Worm (Caenorhabditis elegans) whole organism, L2 larva: ENCODE measurements around the gene Y62E10A.23.

Experiments used
- C34F6.9 ChIP-seq: fragments of 150-350 bp; optimal IDR thresholded peaks from 2 replicates; lab custom pipeline; 2014; ENCODE audit warnings: missing biosample characterization, missing genetic modification characterization
- F13H6.1 ChIP-seq: sonication (generic microtip); optimal IDR thresholded peaks from 2 replicates; lab custom pipeline; 2016; ENCODE audit warnings: missing genetic modification characterization, missing compliant biosample characterization
- R02D3.7 ChIP-seq: fragments of 150-350 bp; optimal IDR thresholded peaks from 2 replicates; lab custom pipeline; 2014; ENCODE audit warnings: missing biosample characterization, missing genetic modification characterization
- Y55F3AM.14 ChIP-seq: fragments of 200-800 bp; sonication (Bioruptor generic); optimal IDR thresholded peaks from 2 replicates; lab custom pipeline; 2018; ENCODE audit warnings: mild to moderate bottlenecking, missing genetic modification characterization, missing compliant biosample characterization
- ZK546.5 ChIP-seq: sonication (generic microtip); optimal IDR thresholded peaks from 2 replicates; lab custom pipeline; 2017; ENCODE audit warnings: missing biosample characterization, missing genetic modification characterization
- aly-2 ChIP-seq: fragments of 150-350 bp; optimal IDR thresholded peaks from 2 replicates; lab custom pipeline; 2014; ENCODE audit warnings: missing biosample characterization, missing genetic modification characterization
- ama-1 ChIP-seq: fragments of 150-350 bp; optimal IDR thresholded peaks from 2 replicates; lab custom pipeline; 2018; ENCODE audit warnings: inconsistent platforms
- ceh-16 ChIP-seq: fragments of 150-350 bp; optimal IDR thresholded peaks from 2 replicates; lab custom pipeline; 2014; ENCODE audit warnings: missing biosample characterization, missing genetic modification characterization
- crh-2 ChIP-seq: sonication (generic microtip); optimal IDR thresholded peaks from 2 replicates; lab custom pipeline; 2017; ENCODE audit warnings: missing biosample characterization, missing genetic modification characterization
- dmd-4 ChIP-seq: sonication (generic microtip); optimal IDR thresholded peaks from 2 replicates; lab custom pipeline; 2017; ENCODE audit warnings: missing biosample characterization, missing genetic modification characterization
- egl-27 ChIP-seq: sonication (generic microtip); optimal IDR thresholded peaks from 3 replicates; lab custom pipeline; 2017; ENCODE audit warnings: missing biosample characterization, missing genetic modification reagents, missing genetic modification characterization
- elt-3 ChIP-seq: sonication (generic microtip); optimal IDR thresholded peaks from 2 replicates; lab custom pipeline; 2017; ENCODE audit warnings: missing biosample characterization, missing genetic modification characterization
- fos-1 ChIP-seq: fragments of 150-350 bp; optimal IDR thresholded peaks from 2 replicates; lab custom pipeline; 2014; ENCODE audit warnings: missing biosample characterization, missing genetic modification characterization
- gmeb-1 ChIP-seq: fragments of 150-350 bp; optimal IDR thresholded peaks from 2 replicates; lab custom pipeline; 2014; ENCODE audit warnings: missing biosample characterization, missing genetic modification characterization
- lin-11 ChIP-seq: fragments of 150-350 bp; sonication (generic microtip); optimal IDR thresholded peaks from 2 replicates; lab custom pipeline; 2014; ENCODE audit warnings: missing biosample characterization, missing genetic modification characterization, inconsistent platforms, mixed read lengths
- lsy-2 ChIP-seq, 2 experiments: fragments of 150-350 bp in 1 of 2; sonication (generic microtip) in 1 of 2; optimal IDR thresholded peaks; 2 replicates each; lab custom pipeline; 2014 to 2017; ENCODE audit warnings: missing biosample characterization in 2 of 2, missing genetic modification characterization in 2 of 2
- mab-5 ChIP-seq: fragments of 150-350 bp; optimal IDR thresholded peaks from 2 replicates; lab custom pipeline; 2014; ENCODE audit warnings: missing biosample characterization, missing genetic modification characterization
- mdl-1 ChIP-seq, 2 experiments: fragments of 150-350 bp in 1 of 2; sonication (generic microtip) in 1 of 2; optimal IDR thresholded peaks; 2 replicates each; lab custom pipeline; 2017; ENCODE audit warnings: missing biosample characterization in 2 of 2, missing genetic modification characterization in 2 of 2
- nhr-10 ChIP-seq: sonication (generic microtip); optimal IDR thresholded peaks from 2 replicates; lab custom pipeline; 2017; ENCODE audit warnings: missing biosample characterization, missing genetic modification characterization
- nhr-11 ChIP-seq: fragments of 150-350 bp; optimal IDR thresholded peaks from 2 replicates; lab custom pipeline; 2014; ENCODE audit warnings: missing biosample characterization, missing genetic modification characterization
- nhr-12 ChIP-seq: fragments of 150-350 bp; optimal IDR thresholded peaks from 2 replicates; lab custom pipeline; 2014; ENCODE audit warnings: missing biosample characterization, missing genetic modification characterization
- nhr-129 ChIP-seq: fragments of 150-350 bp; optimal IDR thresholded peaks from 2 replicates; lab custom pipeline; 2014; ENCODE audit warnings: missing biosample characterization, missing genetic modification characterization
- nhr-21 ChIP-seq: fragments of 150-350 bp; optimal IDR thresholded peaks from 2 replicates; lab custom pipeline; 2014; ENCODE audit warnings: missing biosample characterization, missing genetic modification characterization
- nhr-237 ChIP-seq: fragments of 150-350 bp; optimal IDR thresholded peaks from 2 replicates; lab custom pipeline; 2014; ENCODE audit warnings: missing biosample characterization, missing genetic modification characterization
- nhr-25 ChIP-seq: fragments of 150-350 bp; sonication (generic microtip); optimal IDR thresholded peaks from 3 replicates; lab custom pipeline; 2014; ENCODE audit warnings: missing biosample characterization, missing genetic modification characterization
- nhr-6 ChIP-seq: fragments of 150-350 bp; optimal IDR thresholded peaks from 2 replicates; lab custom pipeline; 2014; ENCODE audit warnings: missing biosample characterization, missing genetic modification characterization
- nhr-77 ChIP-seq: fragments of 150-350 bp; optimal IDR thresholded peaks from 2 replicates; lab custom pipeline; 2014; ENCODE audit warnings: missing biosample characterization, missing genetic modification characterization
- peb-1 ChIP-seq: fragments of 150-350 bp; optimal IDR thresholded peaks from 2 replicates; lab custom pipeline; 2014; ENCODE audit warnings: missing biosample characterization, missing genetic modification characterization
- sem-4 ChIP-seq: fragments of 150-350 bp; optimal IDR thresholded peaks from 2 replicates; lab custom pipeline; 2014; ENCODE audit warnings: missing biosample characterization, missing genetic modification reagents, missing genetic modification characterization
- skn-1 ChIP-seq: sonication (generic microtip); optimal IDR thresholded peaks from 2 replicates; lab custom pipeline; 2017; ENCODE audit warnings: missing biosample characterization, missing genetic modification characterization
- sma-3 ChIP-seq: sonication (generic microtip); optimal IDR thresholded peaks from 2 replicates; lab custom pipeline; 2016; ENCODE audit warnings: missing genetic modification reagents, missing genetic modification characterization, missing compliant biosample characterization
- sma-9 ChIP-seq, 2 experiments: fragments of 150-350 bp in 1 of 2; sonication (generic microtip) in 1 of 2; optimal IDR thresholded peaks; 2 replicates each; lab custom pipeline; 2014 to 2016; ENCODE audit warnings: missing genetic modification characterization in 2 of 2, mild to moderate bottlenecking in 1 of 2, missing biosample characterization in 1 of 2, missing compliant biosample characterization in 1 of 2, missing genetic modification reagents in 1 of 2, moderate library complexity in 1 of 2
- unc-39 ChIP-seq: fragments of 150-350 bp; optimal IDR thresholded peaks from 2 replicates; lab custom pipeline; 2014; ENCODE audit warnings: missing biosample characterization, missing genetic modification characterization
- unc-55 ChIP-seq: fragments of 150-350 bp; sonication (generic microtip); optimal IDR thresholded peaks from 3 replicates; lab custom pipeline; 2014; ENCODE audit warnings: missing biosample characterization, missing genetic modification reagents, missing genetic modification characterization
- unc-62 ChIP-seq: fragments of 150-350 bp; optimal IDR thresholded peaks from 2 replicates; lab custom pipeline; 2014; ENCODE audit warnings: missing biosample characterization, missing genetic modification reagents, missing genetic modification characterization
- ztf-1 ChIP-seq: fragments of 200-800 bp; sonication (Bioruptor generic); conservative IDR thresholded peaks from 2 replicates; pipeline ENCODE4 v1.3.6; 2022; ENCODE audit warnings: missing genetic modification characterization, missing compliant biosample characterization
- ztf-11 ChIP-seq: sonication (generic microtip); optimal IDR thresholded peaks from 2 replicates; lab custom pipeline; 2017; ENCODE audit warnings: missing biosample characterization, missing genetic modification characterization
- ztf-4 ChIP-seq: fragments of 150-350 bp; optimal IDR thresholded peaks from 2 replicates; lab custom pipeline; 2014; ENCODE audit warnings: missing biosample characterization, missing genetic modification characterization

Y62E10A.23 gene

ce11 chrIV:13386903-13387302 lies 779 bp downstream of the Y62E10A.23 start, which contains the start of gene lsm-3:
TSS of gene lsm-3 (plus strand) at chrIV:13387203.
- TF ChIP-seq nhr-11 (tag; lab: Kevin White, UChicago) (no peak), mdl-1 (tag; optimal IDR thresholded peaks at IDR 0.05; lab: Kevin White, UChicago) (no peak), skn-1 (tag; lab: Kevin White, UChicago) (no peak), C34F6.9 (no peak), lin-11 (tag; lab: Kevin White, UChicago) (no peak), nhr-237 (no peak), ZK546.5 (tag; lab: Kevin White, UChicago) (no peak), nhr-10 (tag; lab: Kevin White, UChicago) (no peak), sem-4 (tag; lab: Kevin White, UChicago) (no peak), R02D3.7 (tag; lab: Kevin White, UChicago) (no peak), mab-5 (no peak), sma-3 (GFP tag; lab: Kevin White, UChicago) (no peak), peb-1 (tag; lab: Kevin White, UChicago) (no peak), aly-2 (tag; lab: Kevin White, UChicago) (no peak), ama-1 (lab: Kevin White, UChicago) (no peak), ztf-4 (tag; lab: Kevin White, UChicago) (no peak)

ce11 chrIV:13388779-13389178 lies 2.7 kb downstream of the Y62E10A.23 start:
- TF ChIP-seq unc-62 (GFP tag; lab: Kevin White, UChicago) (no peak), lsy-2 (tag; optimal IDR thresholded peaks at IDR 0.05; lab: Kevin White, UChicago) (peak in 1 of 2 experiments; percentile 3), nhr-10 (tag; lab: Kevin White, UChicago) (no peak), sma-9 (GFP tag; optimal IDR thresholded peaks at IDR 0.05; lab: Kevin White, UChicago) (no peak), sma-9 (tag; optimal IDR thresholded peaks at IDR 0.05; lab: Kevin White, UChicago) (no peak), gmeb-1 (tag; lab: Kevin White, UChicago) (peak; percentile 40), nhr-21 (tag; lab: Kevin White, UChicago) (peak; percentile 84), nhr-77 (tag; lab: Kevin White, UChicago) (no peak), nhr-6 (tag; lab: Kevin White, UChicago) (peak; percentile 28), unc-55 (GFP tag; lab: Kevin White, UChicago) (peak; percentile 7), nhr-129 (tag; lab: Kevin White, UChicago) (peak; percentile 16), C34F6.9 (no peak), nhr-25 (tag; lab: Kevin White, UChicago) (peak; percentile 48), egl-27 (tag; lab: Kevin White, UChicago) (no peak), Y55F3AM.14 (GFP tag; lab: Kevin White, UChicago) (peak; percentile 57), ztf-1 (GFP tag; lab: Robert Waterston, UW) (no peak), crh-2 (tag; lab: Kevin White, UChicago) (peak; percentile 9), sma-3 (GFP tag; lab: Kevin White, UChicago) (no peak), ama-1 (lab: Kevin White, UChicago) (peak; percentile 44)

- TF ChIP-seq elt-3 (tag; lab: Kevin White, UChicago) (no peak), unc-39 (no peak), ama-1 (lab: Kevin White, UChicago) (no peak), ztf-11 (tag; lab: Kevin White, UChicago) (no peak), ztf-1 (GFP tag; lab: Robert Waterston, UW) (0 out of 2 replicates have a peak, but pooled peaks have one; percentile 77), nhr-21 (tag; lab: Kevin White, UChicago) (no peak), ceh-16 (tag; lab: Kevin White, UChicago) (no peak)
Measured at ce11 chrIV:13389237-13389636, 3.1 kb downstream of the Y62E10A.23 start.

DNA sequence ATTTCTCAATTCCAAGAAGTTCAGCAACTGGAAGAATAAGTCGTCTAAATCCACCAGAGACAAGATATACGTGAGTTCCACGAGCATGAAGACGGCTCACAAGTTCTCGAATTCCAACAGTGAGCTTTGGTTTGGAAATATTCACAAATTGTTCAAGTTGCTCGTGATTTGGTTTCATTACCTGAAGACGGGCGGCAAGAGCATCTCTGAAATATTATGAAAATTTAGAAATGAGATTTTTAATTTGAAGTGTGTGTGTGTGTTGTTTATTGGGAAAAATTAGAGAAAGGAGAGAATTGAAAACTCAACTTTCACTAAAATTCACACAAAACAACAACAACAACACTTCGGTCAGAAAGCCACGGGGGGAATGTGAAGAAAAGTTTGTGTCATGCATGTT lies 4.6 kb downstream of the Y62E10A.23 start:
- TF ChIP-seq nhr-129 (tag; lab: Kevin White, UChicago) (peak; percentile 8), nhr-77 (tag; lab: Kevin White, UChicago) (no peak)

DNA sequence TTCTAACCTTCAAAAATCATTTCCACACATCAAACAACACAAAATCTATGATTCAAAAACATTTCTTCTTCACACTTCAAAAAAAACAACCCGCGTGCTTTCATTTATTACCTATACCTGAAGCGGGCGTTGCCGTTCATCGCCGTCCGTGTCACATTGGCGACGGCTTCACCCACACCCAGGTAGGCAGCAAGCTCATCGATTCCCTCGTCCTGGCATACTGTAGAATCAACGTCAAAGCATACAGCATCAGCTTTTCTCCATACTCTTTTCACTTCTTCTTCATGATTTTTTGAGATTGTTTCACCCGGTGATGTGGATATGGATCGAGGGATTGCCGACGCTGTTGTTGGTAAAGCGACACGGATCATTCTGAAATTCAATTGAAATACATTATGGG lies 6.1 kb downstream of the Y62E10A.23 start:
- no peak for TF ChIP-seq sma-3 (GFP tag; lab: Kevin White, UChicago)
- no peak for TF ChIP-seq F13H6.1 (tag; lab: Kevin White, UChicago)
- TF ChIP-seq ztf-4 (tag; lab: Kevin White, UChicago) = no peak
- no peak for TF ChIP-seq nhr-77 (tag; lab: Kevin White, UChicago)
- no peak for TF ChIP-seq nhr-25 (tag; lab: Kevin White, UChicago)
- no peak for TF ChIP-seq unc-39
- TF ChIP-seq R02D3.7 (tag; lab: Kevin White, UChicago) = no peak
- TF ChIP-seq ceh-16 (tag; lab: Kevin White, UChicago) = no peak
- no peak for TF ChIP-seq crh-2 (tag; lab: Kevin White, UChicago)
- TF ChIP-seq fos-1 (tag; lab: Kevin White, UChicago) = no peak
- no peak for TF ChIP-seq nhr-11 (tag; lab: Kevin White, UChicago)
- no peak for TF ChIP-seq dmd-4 (tag; lab: Kevin White, UChicago)
- no peak for TF ChIP-seq nhr-12 (tag; lab: Kevin White, UChicago)
- no peak for TF ChIP-seq skn-1 (tag; lab: Kevin White, UChicago)
- no peak for TF ChIP-seq C34F6.9
